Fruit fly (Drosophila melanogaster) whole organism, prepupa: ENCODE results near the gene CrebA.

ENCODE experiments used
- CG10631 ChIP-seq: fragments of 200-800 bp; sonication (Bioruptor generic); optimal IDR thresholded peaks from 2 replicates; lab custom pipeline; 2016; ENCODE audit warnings: missing biosample characterization, missing genetic modification characterization
- CG11294 ChIP-seq: fragments of 200-800 bp; sonication (Bioruptor generic); IDR thresholded peaks from 2 replicates; pipeline ENCODE4 v1.3.6; 2022; ENCODE audit warnings: missing biosample characterization, missing genetic modification characterization
- CG11762 ChIP-seq: fragments of 200-800 bp; sonication (Bioruptor generic); optimal IDR thresholded peaks from 3 replicates; lab custom pipeline; 2016; ENCODE audit warnings: missing biosample characterization, missing genetic modification characterization; ENCODE audit not compliant: insufficient read depth
- CG11902 ChIP-seq: fragments of 200-800 bp; sonication (Bioruptor generic); optimal IDR thresholded peaks from 3 replicates; lab custom pipeline; 2016; ENCODE audit warnings: missing biosample characterization, missing genetic modification characterization
- CG15336 ChIP-seq: fragments of 200-800 bp; sonication (Bioruptor generic); IDR thresholded peaks from 2 replicates; pipeline ENCODE4 v1.3.6; 2022; ENCODE audit warnings: missing biosample characterization, missing genetic modification characterization
- CG3032 ChIP-seq: fragments of 200-800 bp; optimal IDR thresholded peaks from 2 replicates; lab custom pipeline; 2019; ENCODE audit warnings: missing biosample characterization, mild to moderate bottlenecking, missing genetic modification characterization, moderate library complexity
- CG31627 ChIP-seq: fragments of 200-800 bp; sonication (Bioruptor generic); optimal IDR thresholded peaks from 3 replicates; lab custom pipeline; 2016; ENCODE audit warnings: missing biosample characterization, missing genetic modification characterization
- CG32006 ChIP-seq: fragments of 200-800 bp; sonication (Bioruptor generic); optimal IDR thresholded peaks from 3 replicates; lab custom pipeline; 2017; ENCODE audit warnings: missing biosample characterization, mild to moderate bottlenecking, missing genetic modification characterization
- CG34406 ChIP-seq: fragments of 200-800 bp; sonication (Bioruptor generic); optimal IDR thresholded peaks from 3 replicates; lab custom pipeline; 2016; ENCODE audit warnings: missing biosample characterization, missing genetic modification characterization
- CG4318 ChIP-seq: fragments of 200-800 bp; sonication (Bioruptor generic); optimal IDR thresholded peaks from 3 replicates; lab custom pipeline; 2017; ENCODE audit warnings: missing biosample characterization, mild to moderate bottlenecking, missing genetic modification characterization
- CG6163 ChIP-seq: fragments of 200-800 bp; sonication (Bioruptor generic); IDR thresholded peaks from 3 replicates; pipeline ENCODE4 v1.3.6; 2022; ENCODE audit warnings: missing biosample characterization, missing genetic modification characterization
- CG6276 ChIP-seq: fragments of 200-800 bp; sonication (Bioruptor generic); optimal IDR thresholded peaks from 2 replicates; lab custom pipeline; 2017; ENCODE audit warnings: missing biosample characterization, mild to moderate bottlenecking, missing genetic modification characterization
- CG6792 ChIP-seq: fragments of 200-800 bp; sonication (Bioruptor generic); optimal IDR thresholded peaks from 3 replicates; lab custom pipeline; 2016; ENCODE audit warnings: missing biosample characterization, missing genetic modification characterization
- CG6854 ChIP-seq: fragments of 200-800 bp; sonication (Bioruptor generic); optimal IDR thresholded peaks from 2 replicates; lab custom pipeline; 2017; ENCODE audit warnings: missing biosample characterization, mild to moderate bottlenecking, missing genetic modification characterization
- CG7368 ChIP-seq: fragments of 200-800 bp; sonication (Bioruptor generic); optimal IDR thresholded peaks from 3 replicates; lab custom pipeline; 2016; ENCODE audit warnings: missing biosample characterization, missing genetic modification characterization
- CG8119 ChIP-seq: fragments of 200-800 bp; sonication (Bioruptor generic); IDR thresholded peaks from 3 replicates; pipeline ENCODE4 v1.3.6; 2022; ENCODE audit warnings: missing biosample characterization, missing genetic modification characterization
- CG8319 ChIP-seq: fragments of 200-800 bp; sonication (Bioruptor generic); optimal IDR thresholded peaks from 3 replicates; lab custom pipeline; 2016; ENCODE audit warnings: missing biosample characterization, missing genetic modification characterization
- CG9139 ChIP-seq: fragments of 200-800 bp; sonication (Bioruptor generic); optimal IDR thresholded peaks from 3 replicates; lab custom pipeline; 2017; ENCODE audit warnings: missing biosample characterization, mild to moderate bottlenecking, missing genetic modification characterization
- Eip75B ChIP-seq: fragments of 200-800 bp; sonication (Bioruptor generic); optimal IDR thresholded peaks from 3 replicates; lab custom pipeline; 2016; ENCODE audit warnings: missing biosample characterization, missing genetic modification characterization
- Eip78C ChIP-seq: fragments of 200-800 bp; sonication (Bioruptor generic); peaks from one replicate; lab custom pipeline; 2016; ENCODE audit warnings: missing biosample characterization, missing genetic modification characterization
- Eip93F ChIP-seq: fragments of 200-800 bp; sonication (Bioruptor generic); optimal IDR thresholded peaks from 2 replicates; lab custom pipeline; 2016; ENCODE audit warnings: missing biosample characterization, mild to moderate bottlenecking, missing genetic modification characterization
- Ets21C ChIP-seq: fragments of 200-800 bp; sonication (Bioruptor generic); optimal IDR thresholded peaks from 3 replicates; lab custom pipeline; 2016; ENCODE audit warnings: missing biosample characterization, missing genetic modification characterization
- Ets96B ChIP-seq: fragments of 200-800 bp; optimal IDR thresholded peaks from 2 replicates; lab custom pipeline; 2019; ENCODE audit warnings: missing biosample characterization, mild to moderate bottlenecking, missing genetic modification characterization, moderate library complexity
- Lpt ChIP-seq: fragments of 200-800 bp; sonication (Bioruptor generic); optimal IDR thresholded peaks from 3 replicates; lab custom pipeline; 2016; ENCODE audit warnings: missing biosample characterization, missing genetic modification characterization
- Met ChIP-seq: fragments of 200-800 bp; sonication (Bioruptor generic); optimal IDR thresholded peaks from 3 replicates; lab custom pipeline; 2016; ENCODE audit warnings: missing biosample characterization, missing genetic modification characterization
- OdsH ChIP-seq: fragments of 200-800 bp; sonication (Bioruptor generic); optimal IDR thresholded peaks from 3 replicates; lab custom pipeline; 2016; ENCODE audit warnings: missing biosample characterization, missing genetic modification characterization
- Smox ChIP-seq: fragments of 200-800 bp; sonication (Bioruptor generic); optimal IDR thresholded peaks from 3 replicates; lab custom pipeline; 2016; ENCODE audit warnings: missing biosample characterization, missing genetic modification characterization
- Sox14 ChIP-seq: fragments of 200-800 bp; sonication (Bioruptor generic); optimal IDR thresholded peaks from 3 replicates; lab custom pipeline; 2016; ENCODE audit warnings: missing biosample characterization, missing genetic modification characterization
- Sox15 ChIP-seq: fragments of 200-800 bp; sonication (Bioruptor generic); optimal IDR thresholded peaks from 3 replicates; lab custom pipeline; 2016; ENCODE audit warnings: missing biosample characterization, missing genetic modification characterization
- achi ChIP-seq: fragments of 200-800 bp; sonication (Bioruptor generic); optimal IDR thresholded peaks from 3 replicates; lab custom pipeline; 2016; ENCODE audit warnings: missing biosample characterization, missing genetic modification characterization
- acj6 ChIP-seq: fragments of 200-800 bp; sonication (Bioruptor generic); optimal IDR thresholded peaks from 3 replicates; lab custom pipeline; 2016; ENCODE audit warnings: missing biosample characterization, missing genetic modification characterization
- dac ChIP-seq: fragments of 200-800 bp; sonication (Bioruptor generic); optimal IDR thresholded peaks from 2 replicates; lab custom pipeline; 2017; ENCODE audit warnings: missing biosample characterization, mild to moderate bottlenecking, missing genetic modification characterization
- dsx ChIP-seq: fragments of 200-800 bp; optimal IDR thresholded peaks from 3 replicates; lab custom pipeline; 2019; ENCODE audit warnings: missing biosample characterization, mild to moderate bottlenecking, missing genetic modification characterization, moderate library complexity; ENCODE audit not compliant: poor library complexity, severe bottlenecking
- esn ChIP-seq: fragments of 200-800 bp; sonication (Bioruptor generic); optimal IDR thresholded peaks from 2 replicates; lab custom pipeline; 2016; ENCODE audit warnings: missing biosample characterization, mild to moderate bottlenecking, missing genetic modification characterization, moderate library complexity
- fd85E ChIP-seq: fragments of 200-800 bp; sonication (Bioruptor generic); optimal IDR thresholded peaks from 3 replicates; lab custom pipeline; 2016; ENCODE audit warnings: missing biosample characterization, missing genetic modification characterization
- lz ChIP-seq: fragments of 200-800 bp; sonication (Bioruptor generic); optimal IDR thresholded peaks from 3 replicates; lab custom pipeline; 2016; ENCODE audit warnings: missing biosample characterization, missing genetic modification characterization
- net ChIP-seq: fragments of 200-800 bp; sonication (Bioruptor generic); optimal IDR thresholded peaks from 3 replicates; lab custom pipeline; 2016; ENCODE audit warnings: missing biosample characterization, missing genetic modification characterization
- pdm3 ChIP-seq: fragments of 200-800 bp; sonication (Bioruptor generic); optimal IDR thresholded peaks from 3 replicates; lab custom pipeline; 2016; ENCODE audit warnings: missing biosample characterization, missing genetic modification characterization
- spab ChIP-seq: fragments of 200-800 bp; sonication (Bioruptor generic); optimal IDR thresholded peaks from 2 replicates; lab custom pipeline; 2017; ENCODE audit warnings: missing biosample characterization, mild to moderate bottlenecking, missing genetic modification characterization, missing genetic modification reagents
- svp ChIP-seq: fragments of 200-800 bp; sonication (Bioruptor generic); peaks from one replicate; lab custom pipeline; 2016; ENCODE audit warnings: missing biosample characterization, missing genetic modification characterization
- topi ChIP-seq: fragments of 200-800 bp; sonication (Bioruptor generic); optimal IDR thresholded peaks from 3 replicates; lab custom pipeline; 2016; ENCODE audit warnings: missing biosample characterization, missing genetic modification characterization
- vri ChIP-seq: fragments of 200-800 bp; sonication (Bioruptor generic); optimal IDR thresholded peaks from 3 replicates; lab custom pipeline; 2016; ENCODE audit warnings: missing biosample characterization, mild to moderate bottlenecking, missing genetic modification characterization

CrebA gene

dm6 chr3L:15508233-15508632 is 27.0 kb upstream of the CrebA start, which contains the start of gene CG7841 (continued):
- TF ChIP-seq CG11902, result peak; percentile 90
- TF ChIP-seq CG10631 (GFP tag; lab: Kevin White, UChicago), result peak; percentile 94
- peak; percentile 99 for TF ChIP-seq CG3032 (tag; lab: Kevin White, UChicago)
- TF ChIP-seq net, result peak; percentile 98
- TF ChIP-seq CG34406 (GFP tag; lab: Kevin White, UChicago), result peak; percentile 98
- TF ChIP-seq Smox (GFP tag; lab: Kevin White, UChicago), result peak; percentile 98
- TF ChIP-seq Sox15 (GFP tag; lab: Kevin White, UChicago), result peak; percentile 92
- peak; percentile 96 for TF ChIP-seq Ets21C (GFP tag; lab: Kevin White, UChicago)
- TF ChIP-seq pdm3, result peak; percentile 98
- peak; percentile 96 for TF ChIP-seq CG11762
- peak; percentile 96 for TF ChIP-seq Lpt (GFP tag; lab: Kevin White, UChicago)
- TF ChIP-seq acj6 (GFP tag; lab: Kevin White, UChicago), result peak; percentile 98

DNA sequence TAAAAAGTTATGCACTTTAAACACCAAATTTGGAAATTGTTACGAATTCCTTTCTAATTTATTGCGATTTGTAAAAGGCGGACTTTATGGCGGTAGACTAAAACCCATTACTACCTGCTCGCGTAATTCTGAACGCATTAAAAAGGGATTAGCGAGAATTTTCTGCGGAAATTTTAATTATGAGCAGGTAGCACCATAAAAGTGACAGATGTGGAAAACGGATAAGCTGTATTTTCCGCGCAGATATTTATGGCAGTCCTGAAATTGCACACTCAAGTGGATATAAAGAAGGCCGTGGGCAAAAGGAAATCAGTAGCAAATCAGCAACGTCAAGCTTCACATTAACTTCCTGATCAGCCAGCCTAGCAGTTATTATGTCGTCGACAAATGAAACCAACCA is 26.4 kb upstream of the CrebA start, which contains the start of gene Z600:
Gene Z600, plus strand, starts transcription at position 312 of the 400 bp plus-strand sequence.
- TF ChIP-seq Ets96B (tag; lab: Kevin White, UChicago), result no peak
- no peak for TF ChIP-seq Smox (GFP tag; lab: Kevin White, UChicago)
- no peak for TF ChIP-seq Sox15 (GFP tag; lab: Kevin White, UChicago)
- TF ChIP-seq Eip93F (GFP tag; lab: Kevin White, UChicago), result no peak
- no peak for TF ChIP-seq CG9139 (GFP tag; lab: Kevin White, UChicago)
- TF ChIP-seq net, result no peak
- TF ChIP-seq CG6792 (GFP tag; lab: Kevin White, UChicago), result no peak
- no peak for TF ChIP-seq Lpt (GFP tag; lab: Kevin White, UChicago)
- no peak for TF ChIP-seq achi

DNA sequence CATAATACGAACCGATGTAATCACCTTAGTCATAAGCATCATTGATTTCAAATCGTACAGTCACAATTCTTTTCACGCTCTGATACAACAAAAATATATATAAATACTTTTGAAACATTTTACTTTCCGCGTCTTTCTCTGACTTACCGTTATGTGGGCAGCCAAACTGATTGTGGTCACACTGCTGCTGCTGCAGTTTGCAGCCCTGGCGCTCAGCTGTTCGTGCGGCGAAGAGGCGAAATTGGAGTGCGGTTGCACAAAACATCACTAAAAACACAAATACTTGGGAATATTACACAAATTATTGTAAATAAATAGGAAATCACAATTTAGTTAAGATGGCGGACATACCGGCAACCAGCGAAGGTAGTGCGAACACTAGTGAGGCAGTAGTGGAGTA is 25.8 kb upstream of the CrebA start, which contains the start of the genes gdl and gdl-ORF39:
Gene gdl, plus strand, starts transcription at position 48 of the 400 bp plus-strand sequence.
Gene gdl-ORF39, plus strand, starts transcription at position 48 of the 400 bp plus-strand sequence.
- TF ChIP-seq esn (GFP tag; lab: Kevin White, UChicago) (no peak), Eip78C (GFP tag; lab: Kevin White, UChicago) (peak; percentile 64)
- TF ChIP-seq, all 60 proteins: peak for 1

DNA sequence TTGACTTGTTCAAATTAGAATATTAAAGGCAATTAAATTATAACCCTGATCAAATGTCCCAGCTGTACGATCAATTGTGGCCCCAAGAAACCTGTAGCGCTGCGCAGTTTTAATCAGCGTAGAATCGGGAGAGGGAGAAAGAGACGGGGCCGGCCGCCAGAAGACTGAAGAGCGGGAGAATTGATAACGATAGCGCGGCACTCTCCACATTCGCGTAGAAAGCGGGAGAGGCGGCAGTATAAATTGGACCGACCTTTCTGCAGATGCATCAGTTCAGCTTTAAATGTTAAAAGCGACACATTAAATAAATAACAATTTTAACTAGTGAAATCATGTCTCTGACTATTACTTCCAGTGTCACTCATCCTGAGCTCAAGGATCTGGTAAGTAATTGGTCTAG is 24.4 kb upstream of the CrebA start, which contains the start of gene MsrA:
Gene MsrA, plus strand, starts transcription at position 266 of the 400 bp plus-strand sequence.
- TF ChIP-seq Eip75B (peak; percentile 17), OdsH (no peak), pdm3 (no peak), Sox14 (no peak), topi (GFP tag; lab: Kevin White, UChicago) (no peak), lz (no peak), svp (GFP tag; lab: Kevin White, UChicago) (peak; percentile 80), CG15336 (GFP tag; lab: Robert Waterston, UW) (no peak), CG32006 (GFP tag; lab: Kevin White, UChicago) (no peak), CG31627 (GFP tag; lab: Kevin White, UChicago) (no peak), CG10631 (GFP tag; lab: Kevin White, UChicago) (no peak), CG6854 (GFP tag; lab: Kevin White, UChicago) (no peak), Met (GFP tag; lab: Kevin White, UChicago) (no peak), CG11762 (no peak), CG11902 (no peak), spab (GFP tag; lab: Kevin White, UChicago) (no peak), achi (no peak), Eip93F (GFP tag; lab: Kevin White, UChicago) (no peak), CG9139 (GFP tag; lab: Kevin White, UChicago) (no peak), dsx (GFP tag; lab: Kevin White, UChicago) (no peak), CG8319 (GFP tag; lab: Kevin White, UChicago) (no peak), CG4318 (no peak), esn (GFP tag; lab: Kevin White, UChicago) (peak; percentile 7), CG6276 (GFP tag; lab: Kevin White, UChicago) (no peak), CG6163 (GFP tag; lab: Robert Waterston, UW) (no peak), fd85E (GFP tag; lab: Kevin White, UChicago) (no peak), CG8119 (0 out of 3 replicates have a peak, but pooled peaks have one; percentile 16), vri (GFP tag; lab: Kevin White, UChicago) (peak; percentile 37), net (no peak), dac (GFP tag; lab: Kevin White, UChicago) (no peak), CG7368 (GFP tag; lab: Kevin White, UChicago) (no peak), Eip78C (GFP tag; lab: Kevin White, UChicago) (peak; percentile 70), CG11294 (GFP tag; lab: Robert Waterston, UW) (no peak)
